Worm (Caenorhabditis elegans): ENCODE data around the gene mgl-1.

- TF ChIP-seq unc-62 (GFP tag; optimal IDR thresholded peaks at IDR 0.05): no peak
- no peak for TF ChIP-seq nhr-28 (tag; optimal IDR thresholded peaks at IDR 0.05)
- TF ChIP-seq nhr-237 (tag; optimal IDR thresholded peaks at IDR 0.05): no peak
- no peak for TF ChIP-seq ceh-39 (tag; optimal IDR thresholded peaks at IDR 0.05)
- no peak for TF ChIP-seq lsy-2 (tag; optimal IDR thresholded peaks at IDR 0.05)
- TF ChIP-seq nhr-76 (tag; optimal IDR thresholded peaks at IDR 0.05): no peak
- TF ChIP-seq lin-13 (tag; optimal IDR thresholded peaks at IDR 0.05): no peak
These were observed 11.1 kb upstream of the mgl-1 start for ce11 chrX:9987166-9987565.
